Fruit fly (Drosophila melanogaster): ENCODE results near the gene Reps.

DNA sequence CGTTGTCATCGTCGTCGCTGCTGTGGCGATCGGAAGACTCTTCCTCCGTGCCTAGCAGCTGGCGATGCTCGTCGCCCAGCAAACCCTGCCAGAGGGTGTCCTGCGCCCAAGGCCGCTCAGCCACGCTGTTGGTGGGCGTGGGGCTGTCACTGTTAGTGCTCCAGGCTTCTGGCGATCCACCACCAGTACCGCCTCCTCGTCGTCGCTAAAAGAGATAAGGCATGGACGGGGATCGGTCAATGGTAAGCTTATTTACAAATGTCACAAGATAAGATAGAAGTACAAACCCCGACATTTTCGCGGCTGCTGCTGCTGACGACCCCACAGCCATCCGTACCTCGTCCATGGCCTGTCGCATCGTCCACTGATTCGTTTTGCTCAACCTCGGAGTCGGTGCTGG, 1.1 kb downstream of the Reps start:
- TF ChIP-seq psq (optimal IDR thresholded peaks at IDR 0.05) (no peak), h (optimal IDR thresholded peaks at IDR 0.05) (no peak), Sin3A (optimal IDR thresholded peaks at IDR 0.05) (no peak), insv (optimal IDR thresholded peaks at IDR 0.05) (no peak), ttk (optimal IDR thresholded peaks at IDR 0.05) (no peak)
